Fruit fly (Drosophila melanogaster): Measurements from ENCODE around the gene per.

per gene

dm6 chrX:2647472-2647883, 37.9 kb upstream of the per start (continued):
- TF ChIP-seq Dek (tag; optimal IDR thresholded peaks at IDR 0.05): peak; percentile 58
- peak; percentile 39 for TF ChIP-seq chn (GFP tag; optimal IDR thresholded peaks at IDR 0.05)
- TF ChIP-seq CG7372 (GFP tag; IDR thresholded peaks at IDR 0.05): 0 out of 2 replicates have a peak, but pooled peaks have one; percentile 33
- no peak for TF ChIP-seq tll (GFP tag; optimal IDR thresholded peaks at IDR 0.05)
- peak; percentile 76 for TF ChIP-seq zf30C (GFP tag; optimal IDR thresholded peaks at IDR 0.05)
- TF ChIP-seq Optix (GFP tag; IDR thresholded peaks at IDR 0.05): 0 out of 3 replicates have a peak, but pooled peaks have one; percentile 20
- no peak for TF ChIP-seq twi (tag; optimal IDR thresholded peaks at IDR 0.05)
- no peak for TF ChIP-seq CG3995 (GFP tag; optimal IDR thresholded peaks at IDR 0.05)
- TF ChIP-seq gt (GFP tag; IDR thresholded peaks at IDR 0.05): no peak
- no peak for TF ChIP-seq CG4854 (GFP tag; optimal IDR thresholded peaks at IDR 0.05)
- peak; percentile 74 for TF ChIP-seq Fer1 (GFP tag; optimal IDR thresholded peaks at IDR 0.05)
- TF ChIP-seq CG13287 (GFP tag; IDR thresholded peaks at IDR 0.05; ENCODE audit: partially characterized antibody): no peak
- peak; percentile 52 for TF ChIP-seq oc (tag; optimal IDR thresholded peaks at IDR 0.05)
- peak; percentile 11 for TF ChIP-seq slou (GFP tag; optimal IDR thresholded peaks at IDR 0.05)
- TF ChIP-seq ftz-f1 (GFP tag; optimal IDR thresholded peaks at IDR 0.05): no peak
- no peak for TF ChIP-seq CG6854 (GFP tag; optimal IDR thresholded peaks at IDR 0.05)
- TF ChIP-seq Bdp1 (GFP tag; optimal IDR thresholded peaks at IDR 0.05): peak; percentile 31
- TF ChIP-seq CG14014 (GFP tag; IDR thresholded peaks at IDR 0.05): peak; percentile 50; the same call in 1 of the 2 replicates
- peak; percentile 73 for TF ChIP-seq Rfx (GFP tag; IDR thresholded peaks at IDR 0.05)
- peak; percentile 43; the same call in 1 of the 2 replicates for TF ChIP-seq E2f2 (GFP tag; IDR thresholded peaks at IDR 0.05)
- peak; percentile 56 for TF ChIP-seq CG9609 (GFP tag; optimal IDR thresholded peaks at IDR 0.05)
- TF ChIP-seq CG12659 (GFP tag; optimal IDR thresholded peaks at IDR 0.05): peak; percentile 43
- no peak for TF ChIP-seq CG12071 (GFP tag; optimal IDR thresholded peaks at IDR 0.05)
- TF ChIP-seq CG9932 (GFP tag; IDR thresholded peaks at IDR 0.05): peak; percentile 58
- peak; percentile 50 for TF ChIP-seq gro (GFP tag; optimal IDR thresholded peaks at IDR 0.05)
- TF ChIP-seq nmo (GFP tag; optimal IDR thresholded peaks at IDR 0.05): peak; percentile 63
- TF ChIP-seq CG5245 (GFP tag; optimal IDR thresholded peaks at IDR 0.05): no peak
- no peak for TF ChIP-seq CG13123 (GFP tag; optimal IDR thresholded peaks at IDR 0.05)
- peak; percentile 36 for TF ChIP-seq CG1529 (GFP tag; optimal IDR thresholded peaks at IDR 0.05)
- TF ChIP-seq Trl (optimal IDR thresholded peaks at IDR 0.05): no peak
- TF ChIP-seq Trl (GFP tag; optimal IDR thresholded peaks at IDR 0.05): peak; percentile 45
- TF ChIP-seq HLH3B (GFP tag; IDR thresholded peaks at IDR 0.05): peak; percentile 49
- peak; percentile 94 for TF ChIP-seq sens (GFP tag)
- peak; percentile 29 for TF ChIP-seq caup (GFP tag; optimal IDR thresholded peaks at IDR 0.05; ENCODE audit: severe bottlenecking)
- peak; percentile 66; the same call in 1 of the 2 replicates for TF ChIP-seq CG32532 (GFP tag; IDR thresholded peaks at IDR 0.05)
- no peak for TF ChIP-seq CG1792 (GFP tag; optimal IDR thresholded peaks at IDR 0.05)
- TF ChIP-seq CG12104 (GFP tag; optimal IDR thresholded peaks at IDR 0.05): peak; percentile 28
- no peak for TF ChIP-seq Dref (GFP tag; IDR thresholded peaks at IDR 0.05)
- TF ChIP-seq Bteb2 (GFP tag; optimal IDR thresholded peaks at IDR 0.05): peak; percentile 45
- TF ChIP-seq run (tag; optimal IDR thresholded peaks at IDR 0.05): peak; percentile 53
- no peak for TF ChIP-seq cas (GFP tag; IDR thresholded peaks at IDR 0.05)
- TF ChIP-seq Dip3 (GFP tag; optimal IDR thresholded peaks at IDR 0.05): peak; percentile 16
- TF ChIP-seq btn (GFP tag; optimal IDR thresholded peaks at IDR 0.05): peak; percentile 20
- peak; percentile 54 for TF ChIP-seq ATbp (GFP tag; optimal IDR thresholded peaks at IDR 0.05)
- TF ChIP-seq CG10543 (GFP tag; optimal IDR thresholded peaks at IDR 0.05): peak; percentile 61
- peak; percentile 72 for TF ChIP-seq CG7839 (tag; optimal IDR thresholded peaks at IDR 0.05)
- TF ChIP-seq CG17359 (tag; optimal IDR thresholded peaks at IDR 0.05): peak; percentile 71
- TF ChIP-seq cwo (GFP tag; optimal IDR thresholded peaks at IDR 0.05): peak; percentile 60
- no peak for TF ChIP-seq CG3163 (GFP tag; optimal IDR thresholded peaks at IDR 0.05)
- TF ChIP-seq D (optimal IDR thresholded peaks at IDR 0.05): no peak
- TF ChIP-seq D (GFP tag; optimal IDR thresholded peaks at IDR 0.05): peak; percentile 34
- TF ChIP-seq slbo (GFP tag; IDR thresholded peaks at IDR 0.05): peak; percentile 56

Measured in whole organism, embryonic.